Fruit fly (Drosophila melanogaster) Kc167 (cell line): ENCODE measurements around the gene CG1635.

Experiments
- Myc ChIP-seq: fragments of >200 bp; optimal IDR thresholded peaks from 2 replicates; lab custom pipeline; 2017; ENCODE audit warnings: missing external identifiers
- Sin3A ChIP-seq: fragments of >200 bp; optimal IDR thresholded peaks from 2 replicates; lab custom pipeline; 2018; ENCODE audit warnings: missing external identifiers
- h ChIP-seq: fragments of >200 bp; optimal IDR thresholded peaks from 3 replicates; lab custom pipeline; 2018; ENCODE audit warnings: missing external identifiers
- psq ChIP-seq: fragments of >200 bp; optimal IDR thresholded peaks from 2 replicates; lab custom pipeline; 2017; ENCODE audit warnings: missing external identifiers
- ttk ChIP-seq: sonication (Bioruptor generic); optimal IDR thresholded peaks from 2 replicates; lab custom pipeline; 2017; ENCODE audit warnings: missing external identifiers

DNA sequence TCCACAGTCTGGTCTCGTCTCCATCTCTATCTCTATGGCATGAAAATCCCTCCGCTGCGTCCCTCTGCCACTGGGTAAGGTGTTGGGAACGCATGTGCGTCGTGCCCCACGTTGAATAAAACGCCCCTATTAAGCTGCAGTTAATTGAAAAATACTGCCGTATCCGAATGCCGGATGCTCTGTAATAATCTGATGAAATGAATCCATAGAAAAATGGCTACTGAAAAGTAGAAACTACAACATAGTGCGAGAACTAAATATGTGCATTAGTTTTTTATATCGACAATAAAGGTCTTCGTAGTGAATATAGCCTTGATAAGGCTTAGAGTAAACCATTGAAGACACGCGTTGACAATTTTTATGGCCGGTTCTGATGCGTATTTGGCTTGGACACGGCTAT, 21.7 kb upstream of the CG1635 start:
- TF ChIP-seq h (lab: Kevin White, UChicago) (no peak), Myc (lab: Kevin White, UChicago) (no peak), Sin3A (no peak), psq (lab: Kevin White, UChicago) (no peak), ttk (lab: Kevin White, UChicago) (no peak)
